Worm (Caenorhabditis elegans): Measurements from ENCODE around the gene cct-8.
A peak's percentile ranks its signal among the peaks of the same experiment; 100 is the strongest.

The cct-8 gene

ce11 chrIV:1054736-1055135 is 39.0 kb downstream of the cct-8 start, which contains the start of gene dcap-1:
Gene dcap-1, minus strand, starts transcription at chrIV:1054794.
- TF ChIP-seq daf-8 (GFP tag; IDR thresholded peaks at IDR 0.05) = no peak
- TF ChIP-seq aly-2 (tag; optimal IDR thresholded peaks at IDR 0.05) = no peak
- no peak for TF ChIP-seq lir-3 (tag; optimal IDR thresholded peaks at IDR 0.05)
- no peak for TF ChIP-seq ama-1 (optimal IDR thresholded peaks at IDR 0.05)
- TF ChIP-seq F44E2.7 (GFP tag; IDR thresholded peaks at IDR 0.05) = no peak
- TF ChIP-seq arid-1 (GFP tag; conservative IDR thresholded peaks at IDR 0.05) = no peak
- TF ChIP-seq Y75B8A.6 (GFP tag; IDR thresholded peaks at IDR 0.05) = no peak
- no peak for TF ChIP-seq hlh-11 (tag; optimal IDR thresholded peaks at IDR 0.05)
- TF ChIP-seq T20F7.1 (GFP tag; optimal IDR thresholded peaks at IDR 0.05) = peak; percentile 96
- TF ChIP-seq ztf-11 (tag; optimal IDR thresholded peaks at IDR 0.05) = no peak
- TF ChIP-seq daf-16 (GFP tag; optimal IDR thresholded peaks at IDR 0.05) = no peak
- TF ChIP-seq daf-16 (tag; optimal IDR thresholded peaks at IDR 0.05) = peak; percentile 23
- no peak for TF ChIP-seq zip-2 (tag; optimal IDR thresholded peaks at IDR 0.05)
- no peak for TF ChIP-seq zfp-3 (GFP tag; conservative IDR thresholded peaks at IDR 0.05)
- TF ChIP-seq nhr-102 (tag; optimal IDR thresholded peaks at IDR 0.05) = no peak
- TF ChIP-seq jun-1 (tag; optimal IDR thresholded peaks at IDR 0.05) = no peak
- TF ChIP-seq spr-3 (GFP tag; optimal IDR thresholded peaks at IDR 0.05) = no peak
- no peak for TF ChIP-seq ceh-44 (GFP tag; IDR thresholded peaks at IDR 0.05)
- no peak for TF ChIP-seq sdz-12 (GFP tag; optimal IDR thresholded peaks at IDR 0.05)
- peak; percentile 42 for TF ChIP-seq mes-2 (tag; optimal IDR thresholded peaks at IDR 0.05; ENCODE audit: poor library complexity, severe bottlenecking)
- TF ChIP-seq mdt-29 (GFP tag; IDR thresholded peaks at IDR 0.05) = no peak
- TF ChIP-seq tag-97 (GFP tag; IDR thresholded peaks at IDR 0.05) = no peak
- TF ChIP-seq lin-13 (GFP tag; optimal IDR thresholded peaks at IDR 0.05) = no peak
- no peak for TF ChIP-seq unc-62 (GFP tag; optimal IDR thresholded peaks at IDR 0.05 in 1 of 2)
- no peak for TF ChIP-seq unc-62 (tag; optimal IDR thresholded peaks at IDR 0.05)
- TF ChIP-seq nhr-76 (tag; optimal IDR thresholded peaks at IDR 0.05) = no peak
- TF ChIP-seq lsy-2 (tag; optimal IDR thresholded peaks at IDR 0.05) = peak in 1 of 2 experiments; percentile 50
- no peak for TF ChIP-seq pqm-1 (tag; optimal IDR thresholded peaks at IDR 0.05)
- TF ChIP-seq zfp-2 (tag; optimal IDR thresholded peaks at IDR 0.05) = no peak
- no peak for TF ChIP-seq ceh-82 (tag; optimal IDR thresholded peaks at IDR 0.05)
- TF ChIP-seq ceh-20 (GFP tag; IDR thresholded peaks at IDR 0.05) = no peak
- no peak for TF ChIP-seq D1046.2 (GFP tag; IDR thresholded peaks at IDR 0.05)
- TF ChIP-seq hlh-30 (tag; optimal IDR thresholded peaks at IDR 0.05; ENCODE audit: insufficient read depth) = no peak
- peak; percentile 77 for TF ChIP-seq R02D3.7 (tag; optimal IDR thresholded peaks at IDR 0.05)
- TF ChIP-seq unc-39 (tag; optimal IDR thresholded peaks at IDR 0.05) = no peak
- TF ChIP-seq cey-2 (tag; optimal IDR thresholded peaks at IDR 0.05; ENCODE audit: borderline replicate concordance, insufficient read depth) = no peak
- TF ChIP-seq lin-39 (tag; optimal IDR thresholded peaks at IDR 0.05) = no peak
- no peak for TF ChIP-seq mdl-1 (tag; optimal IDR thresholded peaks at IDR 0.05)
- no peak for TF ChIP-seq hif-1 (tag; optimal IDR thresholded peaks at IDR 0.05)
- no peak for TF ChIP-seq nhr-25 (tag; optimal IDR thresholded peaks at IDR 0.05; ENCODE audit: borderline replicate concordance, insufficient read depth)
- TF ChIP-seq Y48G9A.11 (GFP tag; IDR thresholded peaks at IDR 0.05) = peak; percentile 99
- TF ChIP-seq aha-1 (tag) = peak; percentile 23
- TF ChIP-seq dpl-1 (GFP tag; optimal IDR thresholded peaks at IDR 0.05) = peak; percentile 30
- no peak for TF ChIP-seq nhr-28 (tag; optimal IDR thresholded peaks at IDR 0.05)
- no peak for TF ChIP-seq nhr-41 (GFP tag; IDR thresholded peaks at IDR 0.05)
- no peak for TF ChIP-seq nhr-6 (tag; optimal IDR thresholded peaks at IDR 0.05)
- no peak for TF ChIP-seq daf-19 (GFP tag; conservative IDR thresholded peaks at IDR 0.05)
- TF ChIP-seq lim-7 (GFP tag; IDR thresholded peaks at IDR 0.05) = no peak
- TF ChIP-seq vab-7 (GFP tag; IDR thresholded peaks at IDR 0.05) = no peak
- TF ChIP-seq dmd-9 (GFP tag; IDR thresholded peaks at IDR 0.05) = no peak
- no peak for TF ChIP-seq ztf-7 (tag; optimal IDR thresholded peaks at IDR 0.05)
- no peak for TF ChIP-seq unc-130 (GFP tag; optimal IDR thresholded peaks at IDR 0.05)
- no peak for TF ChIP-seq hmg-1.1 (GFP tag; IDR thresholded peaks at IDR 0.05)

All from whole organism, L4 larva.